Worm (Caenorhabditis elegans) whole organism, L1 larva: ENCODE data around the gene rnf-113.

ENCODE experiments used
- ama-1 ChIP-seq: fragments of 150-350 bp; optimal IDR thresholded peaks from 2 replicates; lab custom pipeline; 2014
- blmp-1 ChIP-seq: fragments of 150-350 bp; optimal IDR thresholded peaks from 2 replicates; lab custom pipeline; 2014; ENCODE audit warnings: missing biosample characterization, missing genetic modification characterization
- dsc-1 ChIP-seq: sonication (generic microtip); optimal IDR thresholded peaks from 2 replicates; lab custom pipeline; 2016; ENCODE audit warnings: mild to moderate bottlenecking, missing genetic modification characterization, missing compliant biosample characterization
- elt-3 ChIP-seq, 6 experiments: fragments of 150-350 bp in 1 of 6; sonication (generic microtip); optimal IDR thresholded peaks; 2 replicates each; lab custom pipeline; 2017 to 2018; ENCODE audit warnings: missing biosample characterization in 6 of 6, missing genetic modification characterization in 6 of 6, inconsistent platforms in 1 of 6
- fkh-4 ChIP-seq: sonication (generic microtip); optimal IDR thresholded peaks from 2 replicates; lab custom pipeline; 2016; ENCODE audit warnings: missing compliant biosample characterization, missing genetic modification characterization, borderline replicate concordance
- unc-62 ChIP-seq: fragments of 150-350 bp; optimal IDR thresholded peaks from 2 replicates; lab custom pipeline; 2014; ENCODE audit warnings: missing biosample characterization, missing genetic modification reagents, missing genetic modification characterization
- ztf-4 ChIP-seq: fragments of 150-350 bp; optimal IDR thresholded peaks from 2 replicates; lab custom pipeline; 2014; ENCODE audit warnings: missing biosample characterization, missing genetic modification characterization

- TF ChIP-seq elt-3 (tag; optimal IDR thresholded peaks at IDR 0.05; lab: Kevin White, UChicago), result peak; percentile 95 to 99 (median 98)
- peak; percentile 82 for TF ChIP-seq blmp-1 (tag; lab: Kevin White, UChicago)
- TF ChIP-seq ama-1 (lab: Kevin White, UChicago), result peak; percentile 77
- TF ChIP-seq ztf-4, result peak; percentile 100
- peak; percentile 98 for TF ChIP-seq fkh-4 (tag; lab: Kevin White, UChicago)
- TF ChIP-seq dsc-1 (tag; lab: Kevin White, UChicago), result peak; percentile 100
- peak; percentile 91 for TF ChIP-seq unc-62 (GFP tag; lab: Kevin White, UChicago)
These were observed 1.9 kb upstream of the rnf-113 start, which contains the start of gene tasp-1 for ce11 chrIII:10759050-10760023.
